Fruit fly (Drosophila melanogaster) whole organism, embryonic: ENCODE measurements around the gene Oatp30B.

Experiments
- Adf1 ChIP-seq: fragments of 200-800 bp; sonication (Bioruptor generic); IDR thresholded peaks from 2 replicates; pipeline ENCODE4 v1.3.6; 2022; ENCODE audit warnings: missing biosample characterization, missing genetic modification characterization
- Awh ChIP-seq: fragments of 200-800 bp; sonication (Bioruptor generic); IDR thresholded peaks from 2 replicates; pipeline ENCODE4, ENCODE4 v1.3.6; 2022; ENCODE audit warnings: missing biosample characterization, missing genetic modification characterization
- BEAF-32 ChIP-seq: fragments of 200-800 bp; sonication (Bioruptor generic); optimal IDR thresholded peaks from 3 replicates; lab custom pipeline; 2017; ENCODE audit warnings: missing biosample characterization, missing genetic modification characterization, mild to moderate bottlenecking, moderate library complexity, missing genetic modification reagents
- Bgb ChIP-seq: fragments of 200-800 bp; sonication (Bioruptor generic); IDR thresholded peaks from 2 replicates; pipeline ENCODE4 v1.3.6; 2022; ENCODE audit warnings: missing biosample characterization, missing genetic modification characterization; ENCODE audit not compliant: partially characterized antibody
- Bteb2 ChIP-seq: fragments of 200-800 bp; sonication (Bioruptor generic); optimal IDR thresholded peaks from 2 replicates; lab custom pipeline; 2016; ENCODE audit warnings: missing biosample characterization, missing genetic modification characterization
- CG11398 ChIP-seq: fragments of 200-800 bp; sonication (Bioruptor generic); optimal IDR thresholded peaks from 2 replicates; lab custom pipeline; 2016; ENCODE audit warnings: missing biosample characterization, missing genetic modification characterization
- CG12744 ChIP-seq: fragments of 200-800 bp; sonication (Bioruptor generic); optimal IDR thresholded peaks from 2 replicates; lab custom pipeline; 2016; ENCODE audit warnings: missing biosample characterization, missing genetic modification characterization
- CG14667 ChIP-seq: fragments of 200-800 bp; sonication (Bioruptor generic); IDR thresholded peaks from 2 replicates; pipeline ENCODE4 v1.3.6; 2022; ENCODE audit warnings: missing biosample characterization, missing genetic modification characterization
- CG14860 ChIP-seq: fragments of 200-800 bp; sonication (Bioruptor generic); IDR thresholded peaks from 3 replicates; pipeline ENCODE4 v1.3.6; 2022; ENCODE audit warnings: missing biosample characterization, missing genetic modification characterization; ENCODE audit not compliant: partially characterized antibody
- CG16815 ChIP-seq: fragments of 200-800 bp; sonication (Bioruptor generic); optimal IDR thresholded peaks from 3 replicates; lab custom pipeline; 2017; ENCODE audit warnings: missing biosample characterization, mild to moderate bottlenecking, missing genetic modification characterization
- CG17186 ChIP-seq: fragments of 200-800 bp; sonication (Bioruptor generic); optimal IDR thresholded peaks from 3 replicates; lab custom pipeline; 2017; ENCODE audit warnings: missing biosample characterization, missing genetic modification reagents, missing genetic modification characterization
- CG17385 ChIP-seq: fragments of 200-800 bp; sonication (Bioruptor generic); optimal IDR thresholded peaks from 3 replicates; lab custom pipeline; 2018; ENCODE audit warnings: missing biosample characterization, mild to moderate bottlenecking, missing genetic modification characterization
- CG1792 ChIP-seq: fragments of 200-800 bp; sonication (Bioruptor generic); optimal IDR thresholded peaks from 2 replicates; lab custom pipeline; 2016; ENCODE audit warnings: missing biosample characterization, missing genetic modification characterization
- CG18011 ChIP-seq: fragments of 200-800 bp; sonication (Bioruptor generic); optimal IDR thresholded peaks from 2 replicates; lab custom pipeline; 2017; ENCODE audit warnings: missing biosample characterization, missing genetic modification characterization, mild to moderate bottlenecking, moderate library complexity, missing genotype
- CG2712 ChIP-seq: fragments of 200-800 bp; optimal IDR thresholded peaks from 3 replicates; lab custom pipeline; 2019; ENCODE audit warnings: missing biosample characterization, mild to moderate bottlenecking, missing genetic modification characterization, moderate library complexity
- CG31224 ChIP-seq: fragments of 200-800 bp; sonication (Bioruptor generic); IDR thresholded peaks from 2 replicates; pipeline ENCODE4 v1.3.6; 2022; ENCODE audit warnings: missing biosample characterization, missing genetic modification characterization
- CG31388 ChIP-seq: fragments of 200-800 bp; sonication (Bioruptor generic); optimal IDR thresholded peaks from 2 replicates; lab custom pipeline; 2016; ENCODE audit warnings: missing biosample characterization, missing genetic modification characterization
- CG32532 ChIP-seq: fragments of 200-800 bp; sonication (Bioruptor generic); IDR thresholded peaks from 2 replicates; pipeline ENCODE4 v1.3.6; 2022; ENCODE audit warnings: missing biosample characterization, missing genetic modification characterization
- CG3838 ChIP-seq: fragments of 200-800 bp; sonication (Bioruptor generic); optimal IDR thresholded peaks from 3 replicates; lab custom pipeline; 2016; ENCODE audit warnings: missing biosample characterization, missing genetic modification characterization
- CG4617 ChIP-seq: fragments of 200-800 bp; sonication (Bioruptor generic); optimal IDR thresholded peaks from 3 replicates; lab custom pipeline; 2016; ENCODE audit warnings: missing biosample characterization, missing genetic modification characterization, borderline replicate concordance
- CG5180 ChIP-seq: fragments of 200-800 bp; sonication (Bioruptor generic); optimal IDR thresholded peaks from 3 replicates; lab custom pipeline; 2017; ENCODE audit warnings: missing biosample characterization, missing genetic modification characterization, mild to moderate bottlenecking, moderate library complexity, missing genetic modification reagents
- CG9215 ChIP-seq: fragments of 200-800 bp; sonication (Bioruptor generic); IDR thresholded peaks from 2 replicates; pipeline ENCODE4 v1.3.6; 2022; ENCODE audit warnings: missing biosample characterization, missing genetic modification characterization
- CrebB ChIP-seq: fragments of 200-800 bp; sonication (Bioruptor generic); optimal IDR thresholded peaks from 3 replicates; lab custom pipeline; 2018; ENCODE audit warnings: missing biosample characterization, mild to moderate bottlenecking, missing genetic modification characterization
- E2f1 ChIP-seq: fragments of 200-800 bp; sonication (Bioruptor generic); IDR thresholded peaks from 2 replicates; pipeline ENCODE4 v1.3.6; 2022; ENCODE audit warnings: missing biosample characterization, missing genetic modification characterization
- HLH3B ChIP-seq: fragments of 200-800 bp; sonication (Bioruptor generic); IDR thresholded peaks from 2 replicates; pipeline ENCODE4 v1.3.6; 2022; ENCODE audit warnings: missing biosample characterization, missing genetic modification characterization
- Hey ChIP-seq: fragments of 200-800 bp; sonication (Bioruptor generic); optimal IDR thresholded peaks from 3 replicates; lab custom pipeline; 2018; ENCODE audit warnings: missing biosample characterization, mild to moderate bottlenecking, missing genetic modification characterization
- Hmr ChIP-seq: fragments of 200-800 bp; sonication (Bioruptor generic); optimal IDR thresholded peaks from 3 replicates; lab custom pipeline; 2017; ENCODE audit warnings: mild to moderate bottlenecking, missing biosample characterization, missing genetic modification reagents, missing genetic modification characterization
- Kr ChIP-seq: fragments of 200-800 bp; sonication (Bioruptor generic); optimal IDR thresholded peaks from 2 replicates; lab custom pipeline; 2017; ENCODE audit warnings: missing biosample characterization, mild to moderate bottlenecking, missing genetic modification characterization
- Lim3 ChIP-seq: fragments of 200-800 bp; sonication (Bioruptor generic); IDR thresholded peaks from 2 replicates; pipeline ENCODE4 v1.3.6; 2022; ENCODE audit warnings: missing biosample characterization, missing genetic modification characterization
- Max ChIP-seq: fragments of 200-800 bp; sonication (Bioruptor generic); optimal IDR thresholded peaks from 2 replicates; lab custom pipeline; 2016; ENCODE audit warnings: missing biosample characterization, mild to moderate bottlenecking, missing genetic modification characterization
- NfI ChIP-seq: fragments of 200-800 bp; sonication (Bioruptor generic); optimal IDR thresholded peaks from 3 replicates; lab custom pipeline; 2018; ENCODE audit warnings: missing biosample characterization, mild to moderate bottlenecking, missing genetic modification characterization, moderate library complexity
- abd-A ChIP-seq: fragments of 200-800 bp; sonication (Bioruptor generic); optimal IDR thresholded peaks from 3 replicates; lab custom pipeline; 2019; ENCODE audit warnings: missing biosample characterization, mild to moderate bottlenecking, missing genetic modification characterization, moderate library complexity
- ato ChIP-seq: fragments of 200-800 bp; sonication (Bioruptor generic); IDR thresholded peaks from 2 replicates; pipeline ENCODE4 v1.3.6; 2022; ENCODE audit warnings: missing biosample characterization, missing genetic modification characterization; ENCODE audit not compliant: partially characterized antibody
- cato ChIP-seq: fragments of 200-800 bp; sonication (Bioruptor generic); optimal IDR thresholded peaks from 2 replicates; lab custom pipeline; 2016; ENCODE audit warnings: missing biosample characterization, missing genetic modification characterization, borderline replicate concordance
- dmrt99B ChIP-seq: fragments of 200-800 bp; sonication (Bioruptor generic); optimal IDR thresholded peaks from 2 replicates; lab custom pipeline; 2018; ENCODE audit warnings: missing biosample characterization, mild to moderate bottlenecking, missing genetic modification characterization, moderate library complexity
- en ChIP-seq: fragments of 200-800 bp; sonication (Bioruptor generic); optimal IDR thresholded peaks from 2 replicates; lab custom pipeline; 2016; ENCODE audit warnings: missing biosample characterization, missing genetic modification characterization
- eyg ChIP-seq: fragments of 200-800 bp; sonication (Bioruptor generic); optimal IDR thresholded peaks from 3 replicates; lab custom pipeline; 2016; ENCODE audit warnings: missing biosample characterization, missing genetic modification characterization
- gro ChIP-seq: fragments of 200-800 bp; sonication (Bioruptor generic); optimal IDR thresholded peaks from 2 replicates; lab custom pipeline; 2016; ENCODE audit warnings: missing biosample characterization, missing genetic modification characterization
- inv ChIP-seq: fragments of 200-800 bp; sonication (Bioruptor generic); IDR thresholded peaks from 2 replicates; pipeline ENCODE4 v1.3.6; 2022; ENCODE audit warnings: missing biosample characterization, missing genetic modification characterization; ENCODE audit not compliant: partially characterized antibody
- klu ChIP-seq: fragments of 200-800 bp; sonication (Bioruptor generic); IDR thresholded peaks from 2 replicates; pipeline ENCODE4 v1.3.6; 2022; ENCODE audit warnings: missing biosample characterization, missing genetic modification characterization
- knrl ChIP-seq: fragments of 200-800 bp; sonication (Bioruptor generic); IDR thresholded peaks from 3 replicates; pipeline ENCODE4 v1.3.6; 2022; ENCODE audit warnings: missing biosample characterization, missing genetic modification characterization; ENCODE audit not compliant: partially characterized antibody
- oc ChIP-seq: fragments of 200-800 bp; sonication (Bioruptor generic); optimal IDR thresholded peaks from 2 replicates; lab custom pipeline; 2018; ENCODE audit warnings: missing biosample characterization, mild to moderate bottlenecking, missing genetic modification characterization, moderate library complexity
- org-1 ChIP-seq: fragments of 200-800 bp; sonication (Bioruptor generic); optimal IDR thresholded peaks from 2 replicates; lab custom pipeline; 2017; ENCODE audit warnings: missing biosample characterization, missing genetic modification characterization
- peb ChIP-seq: fragments of 200-800 bp; sonication (Bioruptor generic); IDR thresholded peaks from 2 replicates; pipeline ENCODE4 v1.3.6; 2022; ENCODE audit warnings: missing biosample characterization, missing genetic modification characterization
- schlank ChIP-seq: fragments of 200-800 bp; sonication (Bioruptor generic); optimal IDR thresholded peaks from 2 replicates; lab custom pipeline; 2018; ENCODE audit warnings: missing biosample characterization, mild to moderate bottlenecking, missing genetic modification characterization
- slp2 ChIP-seq: fragments of 200-800 bp; sonication (Bioruptor generic); optimal IDR thresholded peaks from 2 replicates; lab custom pipeline; 2016; ENCODE audit warnings: missing biosample characterization, missing genetic modification characterization
- tio ChIP-seq: fragments of 200-800 bp; sonication (Bioruptor generic); optimal IDR thresholded peaks from 2 replicates; lab custom pipeline; 2017; ENCODE audit warnings: missing biosample characterization, missing genetic modification characterization, inconsistent platforms
- vnd ChIP-seq: fragments of 200-800 bp; sonication (Bioruptor generic); IDR thresholded peaks from 3 replicates; pipeline ENCODE4 v1.3.6; 2022; ENCODE audit warnings: missing biosample characterization, missing genetic modification characterization; ENCODE audit not compliant: partially characterized antibody
- zf30C ChIP-seq: fragments of 200-800 bp; sonication (Bioruptor generic); optimal IDR thresholded peaks from 3 replicates; lab custom pipeline; 2018; ENCODE audit warnings: missing biosample characterization, mild to moderate bottlenecking, missing genetic modification characterization

Gene Oatp30B

dm6 chr2L:9496378-9497284 lies 24.4 kb upstream of the Oatp30B start (continued):
- TF ChIP-seq Max (GFP tag; lab: Kevin White, UChicago) (peak; percentile 2), eyg (GFP tag; lab: Kevin White, UChicago) (no peak), CG32532 (GFP tag; lab: Robert Waterston, UW) (no peak), HLH3B (GFP tag; lab: Robert Waterston, UW) (0 out of 2 replicates have a peak, but pooled peaks have one; percentile 24), en (GFP tag; lab: Kevin White, UChicago) (no peak), CG14667 (GFP tag; lab: Robert Waterston, UW) (peak; percentile 10; the same call in 1 of the 2 replicates), CG14860 (GFP tag; lab: Robert Waterston, UW) (no peak), peb (GFP tag; lab: Robert Waterston, UW) (no peak), NfI (GFP tag; lab: Kevin White, UChicago) (no peak), gro (GFP tag; lab: Kevin White, UChicago) (no peak), slp2 (no peak), knrl (GFP tag; lab: Robert Waterston, UW) (no peak), CG3838 (GFP tag; lab: Kevin White, UChicago) (no peak), oc (tag; lab: Kevin White, UChicago) (peak; percentile 47), Bgb (GFP tag; lab: Robert Waterston, UW) (no peak), BEAF-32 (no peak), CG17186 (GFP tag; lab: Kevin White, UChicago) (no peak), CG2712 (tag; lab: Kevin White, UChicago) (peak; percentile 19), CG17385 (GFP tag; lab: Kevin White, UChicago) (peak; percentile 2), tio (no peak), inv (no peak), CG9215 (GFP tag; lab: Robert Waterston, UW) (no peak), CG1792 (GFP tag; lab: Kevin White, UChicago) (no peak), CG31388 (GFP tag; lab: Kevin White, UChicago) (no peak), E2f1 (GFP tag; lab: Robert Waterston, UW) (no peak), Adf1 (no peak), zf30C (no peak), Hmr (GFP tag; lab: Kevin White, UChicago) (no peak), CG4617 (no peak), klu (no peak), org-1 (no peak), CG16815 (GFP tag; lab: Kevin White, UChicago) (no peak), Awh (GFP tag; lab: Robert Waterston, UW) (no peak), ato (GFP tag; lab: Robert Waterston, UW) (no peak), Hey (tag; lab: Kevin White, UChicago) (no peak), cato (GFP tag; lab: Kevin White, UChicago) (no peak), CG5180 (GFP tag; lab: Kevin White, UChicago) (no peak), CG18011 (GFP tag; lab: Kevin White, UChicago) (no peak), Lim3 (GFP tag; lab: Robert Waterston, UW) (no peak), Bteb2 (no peak), CrebB (no peak), dmrt99B (tag; lab: Kevin White, UChicago) (peak; percentile 23), Kr (no peak), schlank (tag; lab: Kevin White, UChicago) (no peak), CG11398 (GFP tag; lab: Kevin White, UChicago) (no peak), CG12744 (no peak), vnd (GFP tag; lab: Robert Waterston, UW) (no peak), CG31224 (GFP tag; lab: Robert Waterston, UW) (no peak), abd-A (tag; lab: Kevin White, UChicago) (peak; percentile 50)
